Worm (Caenorhabditis elegans) whole organism, young adult: ENCODE results near the gene C25F9.12.

Experiments used
- ama-1 ChIP-seq, 3 experiments: fragments of 150-350 bp in 1 of 3; sonication (generic microtip) in 2 of 3; optimal IDR thresholded peaks; 2 replicates each; lab custom pipeline; 2014 to 2018; ENCODE audit warnings: missing biosample characterization in 2 of 3, missing genetic modification characterization in 2 of 3, missing genetic modification reagents in 2 of 3
- hsf-1 ChIP-seq: fragments of 200-800 bp; sonication (Bioruptor generic); IDR thresholded peaks from 2 replicates; pipeline ENCODE4 v1.3.6; 2022; ENCODE audit warnings: missing genetic modification reagents, missing genetic modification characterization, missing compliant biosample characterization
- lir-1 ChIP-seq: fragments of 200-800 bp; sonication (Bioruptor generic); conservative IDR thresholded peaks from 2 replicates; pipeline ENCODE4 v1.3.6; 2022; ENCODE audit warnings: missing genetic modification reagents, missing genetic modification characterization, missing compliant biosample characterization

- TF ChIP-seq hsf-1 (GFP tag; lab: Robert Waterston, UW) (no peak), ama-1 (optimal IDR thresholded peaks at IDR 0.05; lab: Kevin White, UChicago) (no peak), ama-1 (GFP tag; optimal IDR thresholded peaks at IDR 0.05; lab: Kevin White, UChicago) (no peak), lir-1 (GFP tag; lab: Robert Waterston, UW) (no peak)
Measured at ce11 chrV:19377014-19377494, 25.7 kb downstream of the C25F9.12 start, which contains the start of gene nceh-1.
